Worm (Caenorhabditis elegans) whole organism, L4 larva: Measurements from ENCODE around the gene txdc-12.2.

Experiments used
- F37D6.2 ChIP-seq: sonication (generic microtip); optimal IDR thresholded peaks from 2 replicates; lab custom pipeline; 2016; ENCODE audit warnings: mild to moderate bottlenecking, missing genetic modification characterization, missing compliant biosample characterization
- Y105C5A.15 ChIP-seq: fragments of 200-800 bp; sonication (Bioruptor generic); IDR thresholded peaks from 2 replicates; pipeline ENCODE4 v1.3.6; 2022; ENCODE audit warnings: missing genetic modification characterization, missing compliant biosample characterization
- aha-1 ChIP-seq: fragments of 150-350 bp; peaks from one replicate; lab custom pipeline; 2014; ENCODE audit warnings: missing biosample characterization, missing genetic modification characterization
- aly-2 ChIP-seq: sonication (generic microtip); optimal IDR thresholded peaks from 2 replicates; lab custom pipeline; 2018; ENCODE audit warnings: missing biosample characterization, missing genetic modification characterization
- ama-1 ChIP-seq: fragments of 150-350 bp; optimal IDR thresholded peaks from 2 replicates; lab custom pipeline; 2014; ENCODE audit warnings: inconsistent platforms, mixed read lengths
- ceh-32 ChIP-seq: sonication (generic microtip); optimal IDR thresholded peaks from 2 replicates; lab custom pipeline; 2016; ENCODE audit warnings: mild to moderate bottlenecking, missing genetic modification characterization, missing compliant biosample characterization; ENCODE audit not compliant: poor library complexity
- ceh-44 ChIP-seq: fragments of 200-800 bp; sonication (Bioruptor generic); IDR thresholded peaks from 2 replicates; pipeline ENCODE4 v1.3.6; 2022; ENCODE audit warnings: missing genetic modification reagents, missing genetic modification characterization, missing compliant biosample characterization
- ceh-62 ChIP-seq: sonication (generic microtip); optimal IDR thresholded peaks from 2 replicates; lab custom pipeline; 2017; ENCODE audit warnings: missing biosample characterization, missing genetic modification characterization
- ces-1 ChIP-seq: fragments of 150-350 bp; sonication (generic microtip); optimal IDR thresholded peaks from 4 replicates; lab custom pipeline; 2014; ENCODE audit warnings: missing biosample characterization, missing genetic modification reagents, missing genetic modification characterization
- ctbp-1 ChIP-seq: fragments of 200-800 bp; sonication (Bioruptor generic); IDR thresholded peaks from 2 replicates; pipeline ENCODE4 v1.3.6; 2022; ENCODE audit warnings: missing genetic modification reagents, missing genetic modification characterization, missing compliant biosample characterization
- daf-12 ChIP-seq: fragments of 150-350 bp; optimal IDR thresholded peaks from 2 replicates; lab custom pipeline; 2014; ENCODE audit warnings: missing biosample characterization, missing genetic modification reagents, missing genetic modification characterization
- daf-8 ChIP-seq: fragments of 200-800 bp; sonication (Bioruptor generic); IDR thresholded peaks from 2 replicates; pipeline ENCODE4 v1.3.6; 2022; ENCODE audit warnings: missing genetic modification characterization, missing compliant biosample characterization
- dpl-1 ChIP-seq: fragments of 150-350 bp; optimal IDR thresholded peaks from 2 replicates; lab custom pipeline; 2014; ENCODE audit warnings: missing biosample characterization, missing genetic modification reagents, missing genetic modification characterization
- duxl-1 ChIP-seq: sonication (generic microtip); optimal IDR thresholded peaks from 2 replicates; lab custom pipeline; 2016; ENCODE audit warnings: mild to moderate bottlenecking, missing genetic modification characterization, moderate library complexity, missing compliant biosample characterization; ENCODE audit not compliant: poor library complexity
- fkh-10 ChIP-seq: fragments of 150-350 bp; optimal IDR thresholded peaks from 2 replicates; lab custom pipeline; 2014; ENCODE audit warnings: missing biosample characterization, missing genetic modification reagents, missing genetic modification characterization
- fos-1 ChIP-seq: fragments of 150-350 bp; optimal IDR thresholded peaks from 2 replicates; lab custom pipeline; 2014; ENCODE audit warnings: missing biosample characterization, missing genetic modification characterization
- hif-1 ChIP-seq, 2 experiments: sonication (generic microtip); optimal IDR thresholded peaks; 2 replicates each; lab custom pipeline; 2016 to 2017; ENCODE audit warnings: missing compliant biosample characterization in 2 of 2, missing genetic modification characterization in 2 of 2, missing genetic modification reagents in 2 of 2, missing genotype in 2 of 2, mild to moderate bottlenecking in 1 of 2
- hlh-30 ChIP-seq: sonication (generic microtip); optimal IDR thresholded peaks from 2 replicates; lab custom pipeline; 2017; ENCODE audit warnings: antibody characterized with exemption, mild to moderate bottlenecking, missing genetic modification characterization, missing compliant biosample characterization; ENCODE audit not compliant: insufficient read depth
- hmg-1.1 ChIP-seq: fragments of 200-800 bp; sonication (Bioruptor generic); IDR thresholded peaks from 2 replicates; pipeline ENCODE4 v1.3.6; 2022; ENCODE audit warnings: missing genetic modification reagents, missing genetic modification characterization, missing compliant biosample characterization
- jun-1 ChIP-seq: fragments of 150-350 bp; optimal IDR thresholded peaks from 2 replicates; lab custom pipeline; 2014; ENCODE audit warnings: missing biosample characterization, missing genetic modification reagents, missing genetic modification characterization
- lin-13 ChIP-seq: fragments of 150-350 bp; optimal IDR thresholded peaks from 2 replicates; lab custom pipeline; 2014; ENCODE audit warnings: missing biosample characterization, missing genetic modification reagents, missing genetic modification characterization
- lin-15B ChIP-seq: fragments of 150-350 bp; sonication (generic microtip); optimal IDR thresholded peaks from 3 replicates; lab custom pipeline; 2014; ENCODE audit warnings: missing biosample characterization, missing genetic modification characterization
- lin-38 ChIP-seq: fragments of 200-800 bp; sonication (Bioruptor generic); IDR thresholded peaks from 2 replicates; pipeline ENCODE4 v1.3.6; 2022; ENCODE audit warnings: missing genetic modification reagents, missing genetic modification characterization, missing compliant biosample characterization
- lsy-2 ChIP-seq, 2 experiments: fragments of 150-350 bp in 1 of 2; sonication (generic microtip) in 1 of 2; optimal IDR thresholded peaks; 2 replicates each; lab custom pipeline; 2014 to 2017; ENCODE audit warnings: missing biosample characterization in 2 of 2, missing genetic modification characterization in 2 of 2
- mep-1 ChIP-seq: fragments of 150-350 bp; sonication (generic microtip); optimal IDR thresholded peaks from 3 replicates; lab custom pipeline; 2014; ENCODE audit warnings: missing biosample characterization, missing genetic modification characterization
- mes-2 ChIP-seq: sonication (generic microtip); optimal IDR thresholded peaks from 2 replicates; lab custom pipeline; 2016; ENCODE audit warnings: missing genotype, mild to moderate bottlenecking, missing genetic modification characterization, missing compliant biosample characterization; ENCODE audit not compliant: poor library complexity, severe bottlenecking
- mxl-2 ChIP-seq: fragments of 200-800 bp; sonication (Bioruptor generic); conservative IDR thresholded peaks from 2 replicates; pipeline ENCODE4 v1.3.6; 2022; ENCODE audit warnings: missing genetic modification reagents, missing genetic modification characterization, missing compliant biosample characterization
- mxl-3 ChIP-seq: fragments of 200-800 bp; sonication (Bioruptor generic); optimal IDR thresholded peaks from 2 replicates; lab custom pipeline; 2018; ENCODE audit warnings: mild to moderate bottlenecking, missing genetic modification characterization, missing compliant biosample characterization
- nhr-11 ChIP-seq: fragments of 150-350 bp; optimal IDR thresholded peaks from 2 replicates; lab custom pipeline; 2014; ENCODE audit warnings: missing biosample characterization, missing genetic modification characterization
- nhr-28 ChIP-seq: fragments of 150-350 bp; optimal IDR thresholded peaks from 2 replicates; lab custom pipeline; 2014; ENCODE audit warnings: missing biosample characterization, missing genetic modification characterization
- nhr-48 ChIP-seq: sonication (generic microtip); optimal IDR thresholded peaks from 2 replicates; lab custom pipeline; 2016; ENCODE audit warnings: mild to moderate bottlenecking, missing genetic modification characterization, missing compliant biosample characterization
- nhr-77 ChIP-seq: fragments of 150-350 bp; optimal IDR thresholded peaks from 2 replicates; lab custom pipeline; 2014; ENCODE audit warnings: missing biosample characterization, missing genetic modification characterization
- php-3 ChIP-seq: fragments of 200-800 bp; sonication (Bioruptor generic); IDR thresholded peaks from 2 replicates; pipeline ENCODE4 v1.3.6; 2022; ENCODE audit warnings: missing genetic modification reagents, missing genetic modification characterization, missing compliant biosample characterization
- sdz-12 ChIP-seq: fragments of 200-800 bp; sonication (Bioruptor generic); optimal IDR thresholded peaks from 2 replicates; lab custom pipeline; 2018; ENCODE audit warnings: mild to moderate bottlenecking, missing genetic modification characterization, missing compliant biosample characterization
- set-16 ChIP-seq: fragments of 200-800 bp; sonication (Bioruptor generic); IDR thresholded peaks from 2 replicates; pipeline ENCODE4 v1.3.6; 2022; ENCODE audit warnings: missing genetic modification reagents, missing genetic modification characterization, missing compliant biosample characterization
- skn-1 ChIP-seq: fragments of 150-350 bp; optimal IDR thresholded peaks from 2 replicates; lab custom pipeline; 2014; ENCODE audit warnings: missing biosample characterization, missing genetic modification characterization
- tag-97 ChIP-seq: fragments of 200-800 bp; sonication (Bioruptor generic); IDR thresholded peaks from 2 replicates; pipeline ENCODE4 v1.3.6; 2022; ENCODE audit warnings: missing genetic modification characterization, missing compliant biosample characterization
- tra-1 ChIP-seq: fragments of 200-800 bp; sonication (Bioruptor generic); IDR thresholded peaks from 2 replicates; pipeline ENCODE4 v1.3.6; 2022; ENCODE audit warnings: missing genetic modification reagents, missing genetic modification characterization, missing compliant biosample characterization
- unc-39 ChIP-seq: sonication (generic microtip); optimal IDR thresholded peaks from 2 replicates; lab custom pipeline; 2017; ENCODE audit warnings: missing biosample characterization, missing genetic modification characterization
- vab-7 ChIP-seq: fragments of 200-800 bp; sonication (Bioruptor generic); IDR thresholded peaks from 2 replicates; pipeline ENCODE4 v1.3.6; 2022; ENCODE audit warnings: missing genetic modification reagents, missing genetic modification characterization, missing compliant biosample characterization
- zfp-2 ChIP-seq: sonication (generic microtip); optimal IDR thresholded peaks from 2 replicates; lab custom pipeline; 2016; ENCODE audit warnings: mild to moderate bottlenecking, missing genetic modification characterization, missing compliant biosample characterization
- zip-2 ChIP-seq: fragments of 150-350 bp; optimal IDR thresholded peaks from 2 replicates; lab custom pipeline; 2014; ENCODE audit warnings: missing biosample characterization, missing genetic modification characterization

txdc-12.2 gene

DNA sequence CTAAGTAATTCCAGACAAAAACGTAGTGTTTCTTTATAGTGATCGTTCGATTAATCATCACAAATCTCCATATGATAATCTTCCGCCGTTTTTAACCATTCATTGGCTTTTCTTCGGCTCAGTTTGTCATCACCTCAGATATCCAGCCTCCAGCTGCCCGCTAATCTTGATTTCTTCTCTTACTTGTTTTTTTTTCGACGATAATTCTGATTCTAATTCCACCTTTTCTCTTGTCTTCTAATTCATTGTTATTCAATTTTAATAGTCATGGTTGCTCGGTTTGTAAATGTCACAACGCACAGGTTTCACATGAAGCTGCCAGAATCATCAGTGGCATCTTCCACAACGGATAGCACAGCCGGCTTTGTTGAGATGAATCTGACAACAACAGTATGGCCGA lies 5.3 kb downstream of the txdc-12.2 start, which contains the start of gene F49H12.4:
F49H12.4 (plus strand) TSS at position 301 of the 400 bp plus-strand sequence.
- TF ChIP-seq nhr-11 (tag; lab: Kevin White, UChicago), result no peak
- TF ChIP-seq jun-1 (tag; lab: Kevin White, UChicago), result no peak
- TF ChIP-seq hlh-30 (tag; lab: Kevin White, UChicago), result no peak
- TF ChIP-seq ceh-62, result no peak
- peak; percentile 44 for TF ChIP-seq aha-1 (tag; lab: Kevin White, UChicago)
- no peak for TF ChIP-seq F37D6.2
- no peak for TF ChIP-seq hmg-1.1

DNA sequence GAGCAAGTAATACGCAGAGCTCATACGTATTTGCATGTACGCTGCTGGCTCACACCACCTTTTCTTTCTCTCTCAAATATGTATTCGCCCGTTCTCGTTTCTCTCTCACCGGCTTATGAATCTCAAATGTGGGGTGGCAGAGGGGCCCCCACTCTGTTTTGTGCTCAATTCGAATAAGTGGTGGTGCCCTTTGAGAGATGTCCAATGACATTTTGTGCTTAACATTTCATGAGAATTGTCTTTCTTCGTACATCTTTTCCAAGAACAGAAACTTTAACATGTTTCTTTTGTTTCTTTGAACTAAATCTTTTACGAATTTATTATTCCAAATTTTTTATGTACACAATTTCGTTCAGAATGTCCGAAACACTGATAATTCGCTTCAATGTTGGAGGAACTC lies 9.8 kb downstream of the txdc-12.2 start, which contains the start of gene F49H12.3:
F49H12.3 (plus strand) TSS at position 357 of the 400 bp plus-strand sequence.
- TF ChIP-seq tra-1 (GFP tag; lab: Robert Waterston, UW) (no peak), aha-1 (tag; lab: Kevin White, UChicago) (peak; percentile 70)

DNA sequence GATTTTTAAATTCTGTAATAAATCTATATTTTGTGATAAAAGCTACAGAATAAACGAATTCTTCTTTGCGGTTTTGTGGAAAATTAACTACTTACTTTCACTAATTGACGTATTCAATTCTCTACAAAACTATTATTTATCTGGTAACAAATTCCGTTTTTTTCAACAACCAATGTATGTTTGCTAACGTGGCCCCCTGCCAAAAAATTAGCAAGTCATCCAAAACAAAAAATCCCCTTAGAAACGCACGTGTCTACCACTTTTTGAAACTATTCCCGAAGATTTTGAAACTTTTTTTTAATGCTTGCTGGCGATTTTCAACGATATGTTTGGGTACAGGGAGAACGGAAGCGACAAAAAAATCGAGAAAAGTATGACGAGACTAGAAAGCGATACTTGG lies 10.7 kb downstream of the txdc-12.2 start, which contains the start of gene F49H12.2:
F49H12.2 (plus strand) TSS at position 301 of the 400 bp plus-strand sequence.
- TF ChIP-seq aha-1 (tag; lab: Kevin White, UChicago) (peak; percentile 62), zip-2 (no peak), ceh-44 (GFP tag; lab: Robert Waterston, UW) (no peak)

- no peak for TF ChIP-seq ama-1 (lab: Kevin White, UChicago)
- no peak for TF ChIP-seq daf-12 (tag; lab: Kevin White, UChicago)
- no peak for TF ChIP-seq php-3 (GFP tag; lab: Robert Waterston, UW)
- TF ChIP-seq aly-2 (tag; lab: Kevin White, UChicago), result no peak
- TF ChIP-seq daf-8 (GFP tag; lab: Robert Waterston, UW), result no peak
Measured at ce11 chrX:2085494-2085893, 11.2 kb downstream of the txdc-12.2 start.

- TF ChIP-seq ces-1 (GFP tag; lab: Kevin White, UChicago) (peak; percentile 52), fkh-10 (peak; percentile 62), nhr-77 (tag; lab: Kevin White, UChicago) (no peak), hif-1 (tag; optimal IDR thresholded peaks at IDR 0.05; lab: Kevin White, UChicago) (no peak), nhr-48 (tag; lab: Kevin White, UChicago) (no peak)
Measured at ce11 chrX:2087716-2088115, 13.5 kb downstream of the txdc-12.2 start.

DNA sequence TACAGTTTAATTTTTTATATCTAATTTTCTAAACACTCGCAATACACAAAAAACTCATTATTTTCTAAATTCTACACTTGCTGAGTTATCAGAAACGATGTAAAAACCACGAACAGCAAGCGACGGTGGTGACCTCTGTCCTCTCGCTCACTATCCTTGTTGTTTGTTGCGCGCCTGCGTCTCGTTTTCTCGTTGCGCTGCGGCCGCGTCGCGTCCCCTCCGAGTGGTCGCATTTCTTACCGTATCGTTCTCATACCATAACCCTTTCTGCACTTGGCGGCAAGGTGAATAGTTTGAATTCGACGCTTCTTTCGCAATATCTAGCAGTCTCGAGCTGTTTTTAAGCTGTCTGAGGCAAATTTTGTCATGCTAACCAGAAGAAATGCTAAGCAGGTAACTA lies 15.2 kb downstream of the txdc-12.2 start, which contains the start of gene lsy-2:
lsy-2 (plus strand) TSS at position 271 of the 400 bp plus-strand sequence.
- TF ChIP-seq zfp-2 (no peak), lsy-2 (tag; optimal IDR thresholded peaks at IDR 0.05; lab: Kevin White, UChicago) (no peak), ceh-32 (no peak), lin-13 (GFP tag; lab: Kevin White, UChicago) (peak; percentile 72), hmg-1.1 (peak; percentile 52), mxl-3 (GFP tag; lab: Kevin White, UChicago) (peak; percentile 40), nhr-28 (tag; lab: Kevin White, UChicago) (peak; percentile 46), skn-1 (tag; lab: Kevin White, UChicago) (no peak), unc-39 (no peak), set-16 (GFP tag; lab: Robert Waterston, UW) (0 out of 2 replicates have a peak, but pooled peaks have one; percentile 30), fos-1 (tag; lab: Kevin White, UChicago) (no peak), vab-7 (GFP tag; lab: Robert Waterston, UW) (0 out of 2 replicates have a peak, but pooled peaks have one; percentile 15), sdz-12 (GFP tag; lab: Kevin White, UChicago) (no peak), mes-2 (tag; lab: Kevin White, UChicago) (peak; percentile 75), duxl-1 (tag; lab: Kevin White, UChicago) (peak; percentile 50), dpl-1 (GFP tag; lab: Kevin White, UChicago) (peak; percentile 72), mxl-2 (no peak), ceh-44 (GFP tag; lab: Robert Waterston, UW) (no peak), mep-1 (tag; lab: Kevin White, UChicago) (peak; percentile 57), lin-38 (GFP tag; lab: Robert Waterston, UW) (no peak), lin-15B (tag; lab: Kevin White, UChicago) (no peak), aha-1 (tag; lab: Kevin White, UChicago) (peak; percentile 64), Y105C5A.15 (GFP tag; lab: Robert Waterston, UW) (no peak), tag-97 (GFP tag; lab: Robert Waterston, UW) (no peak), tra-1 (GFP tag; lab: Robert Waterston, UW) (no peak), hlh-30 (tag; lab: Kevin White, UChicago) (peak; percentile 65), ctbp-1 (GFP tag; lab: Robert Waterston, UW) (0 out of 2 replicates have a peak, but pooled peaks have one; percentile 15)
